Fruit fly (Drosophila melanogaster): ENCODE measurements around the gene mrn.

Gene mrn

DNA sequence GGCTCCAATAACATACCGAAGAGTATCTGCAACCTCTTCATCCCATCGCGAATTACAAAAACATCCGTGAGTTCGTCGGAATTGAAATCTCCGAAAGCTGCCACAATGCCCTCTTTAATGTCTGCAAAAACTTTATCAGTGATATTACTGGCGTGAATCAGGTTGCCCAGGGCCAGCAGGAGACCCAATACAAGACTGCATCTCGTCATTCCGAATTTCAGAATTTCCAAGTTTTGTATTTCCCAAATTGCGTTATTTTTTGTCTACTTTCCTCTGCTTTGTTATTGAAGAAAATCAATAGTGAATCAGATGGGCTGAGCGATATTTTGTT, 17.6 kb downstream of the mrn start (continued):
- TF ChIP-seq sr (GFP tag; IDR thresholded peaks at IDR 0.05) = no peak
- TF ChIP-seq CG18764 (GFP tag; optimal IDR thresholded peaks at IDR 0.05) = no peak
- TF ChIP-seq Blimp-1 (GFP tag; optimal IDR thresholded peaks at IDR 0.05) = no peak
- TF ChIP-seq MTF-1 (GFP tag; optimal IDR thresholded peaks at IDR 0.05; ENCODE audit: borderline replicate concordance) = no peak
- TF ChIP-seq Bgb (GFP tag; IDR thresholded peaks at IDR 0.05; ENCODE audit: partially characterized antibody) = peak; percentile 61
- TF ChIP-seq knrl (GFP tag; IDR thresholded peaks at IDR 0.05; ENCODE audit: partially characterized antibody) = peak; percentile 43; the same call in 1 of the 3 replicates
- TF ChIP-seq Hey (tag; optimal IDR thresholded peaks at IDR 0.05) = no peak
- TF ChIP-seq CG31224 (GFP tag; IDR thresholded peaks at IDR 0.05) = no peak
- peak; percentile 27; the same call in 1 of the 3 replicates for TF ChIP-seq Doc3 (GFP tag; IDR thresholded peaks at IDR 0.05; ENCODE audit: partially characterized antibody)
- TF ChIP-seq Rx (GFP tag; IDR thresholded peaks at IDR 0.05) = no peak
- peak; percentile 52; the same call in 1 of the 3 replicates for TF ChIP-seq HLH4C (GFP tag; IDR thresholded peaks at IDR 0.05; ENCODE audit: partially characterized antibody)
- TF ChIP-seq ase (GFP tag; IDR thresholded peaks at IDR 0.05) = no peak
- no peak for TF ChIP-seq Poxn (GFP tag; IDR thresholded peaks at IDR 0.05)
- no peak for TF ChIP-seq unpg (GFP tag; optimal IDR thresholded peaks at IDR 0.05)
- 0 out of 3 replicates have a peak, but pooled peaks have one; percentile 7 for TF ChIP-seq hb (GFP tag; IDR thresholded peaks at IDR 0.05; ENCODE audit: partially characterized antibody)
- 0 out of 3 replicates have a peak, but pooled peaks have one; percentile 6 for TF ChIP-seq gce (GFP tag; IDR thresholded peaks at IDR 0.05)
- TF ChIP-seq gcm (GFP tag; optimal IDR thresholded peaks at IDR 0.05) = no peak
- no peak for TF ChIP-seq ro (GFP tag; IDR thresholded peaks at IDR 0.05)
- TF ChIP-seq CG30403 (GFP tag; optimal IDR thresholded peaks at IDR 0.05) = no peak
- TF ChIP-seq MESR4 (GFP tag; optimal IDR thresholded peaks at IDR 0.05) = peak; percentile 80
- TF ChIP-seq scrt (GFP tag; optimal IDR thresholded peaks at IDR 0.05) = no peak
- no peak for TF ChIP-seq unc-4 (GFP tag; IDR thresholded peaks at IDR 0.05; ENCODE audit: partially characterized antibody)
- TF ChIP-seq fd3F (GFP tag; optimal IDR thresholded peaks at IDR 0.05) = no peak

DNA sequence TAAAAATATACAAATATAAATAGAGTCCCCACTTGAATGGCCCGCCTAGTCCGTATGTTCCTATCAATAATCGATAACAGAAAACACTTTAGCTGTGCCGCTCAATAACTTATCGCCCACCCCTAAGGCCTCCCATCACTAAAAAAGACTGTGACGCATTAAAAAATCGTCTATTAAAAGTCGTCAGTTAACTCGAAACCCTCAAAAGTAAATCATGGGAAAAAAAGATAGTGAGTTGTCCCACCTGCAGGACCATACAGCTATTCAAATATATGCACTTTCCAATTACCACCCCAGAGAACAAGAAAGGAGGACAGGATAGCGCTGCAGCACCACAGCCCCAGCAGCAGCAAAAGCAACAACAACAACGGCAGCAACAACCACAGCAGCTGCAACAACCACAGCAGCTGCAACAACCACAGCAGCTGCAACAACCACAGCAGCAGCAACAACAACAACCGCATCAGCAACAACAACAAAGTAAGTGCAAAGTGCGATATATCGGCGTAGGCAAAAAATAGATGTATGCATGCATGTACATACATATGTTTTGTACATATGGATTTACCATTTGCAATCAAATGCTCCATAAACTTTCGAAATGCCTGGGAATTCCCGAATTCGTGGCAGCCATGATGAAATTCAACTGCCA, 26.2 kb downstream of the mrn start, which contains the start of gene AGO2:
AGO2 (plus strand) TSS at position 121 of the 652 bp plus-strand sequence.
- TF ChIP-seq gsb-n (tag; optimal IDR thresholded peaks at IDR 0.05) (no peak), fd102C (GFP tag; optimal IDR thresholded peaks at IDR 0.05) (no peak), CG16813 (GFP tag; IDR thresholded peaks at IDR 0.05; ENCODE audit: partially characterized antibody) (peak; percentile 68; the same call in 2 of the 3 replicates), Nf-YA (GFP tag; IDR thresholded peaks at IDR 0.05) (no peak), hb (GFP tag; IDR thresholded peaks at IDR 0.05; ENCODE audit: partially characterized antibody) (peak; percentile 68; the same call in 2 of the 3 replicates), CG10979 (tag; optimal IDR thresholded peaks at IDR 0.05) (peak; percentile 12), CG1603 (tag; optimal IDR thresholded peaks at IDR 0.05) (peak; percentile 3), Ets65A (GFP tag) (no peak), slp2 (GFP tag; optimal IDR thresholded peaks at IDR 0.05) (no peak), Stat92E (GFP tag; optimal IDR thresholded peaks at IDR 0.05) (peak in 1 of 3 experiments; percentile 78), nmo (GFP tag; optimal IDR thresholded peaks at IDR 0.05) (peak; percentile 18), Dfd (GFP tag; optimal IDR thresholded peaks at IDR 0.05) (no peak), pros (GFP tag; optimal IDR thresholded peaks at IDR 0.05) (no peak), CG9876 (GFP tag; optimal IDR thresholded peaks at IDR 0.05) (no peak), Adf1 (GFP tag; IDR thresholded peaks at IDR 0.05) (peak; percentile 14; the same call in 1 of the 2 replicates), eve (GFP tag; optimal IDR thresholded peaks at IDR 0.05) (no peak), BEAF-32 (GFP tag; optimal IDR thresholded peaks at IDR 0.05) (peak; percentile 69), insv (GFP tag; optimal IDR thresholded peaks at IDR 0.05) (peak in 1 of 2 experiments; percentile 33), sna (GFP tag; IDR thresholded peaks at IDR 0.05; ENCODE audit: partially characterized antibody) (peak; percentile 60), wor (GFP tag; IDR thresholded peaks at IDR 0.05) (no peak), Hmr (GFP tag; optimal IDR thresholded peaks at IDR 0.05) (no peak), tna (GFP tag; IDR thresholded peaks at IDR 0.05; ENCODE audit: partially characterized antibody) (peak; percentile 75), CG18011 (GFP tag; optimal IDR thresholded peaks at IDR 0.05) (no peak), Dp (GFP tag; optimal IDR thresholded peaks at IDR 0.05) (peak; percentile 92), exex (tag; optimal IDR thresholded peaks at IDR 0.05) (peak; percentile 33), schlank (tag; optimal IDR thresholded peaks at IDR 0.05) (no peak)

All from whole organism, embryonic.